Worm (Caenorhabditis elegans) whole organism, mixed stage, embryonic: ENCODE measurements around the gene C15H7.4.

Experiments
- blmp-1 ChIP-seq: fragments of 150-350 bp; optimal IDR thresholded peaks from 2 replicates; lab custom pipeline; 2014; ENCODE audit warnings: missing biosample characterization, missing genetic modification characterization
- lin-13 ChIP-seq: fragments of 150-350 bp; optimal IDR thresholded peaks from 2 replicates; lab custom pipeline; 2014; ENCODE audit warnings: missing biosample characterization, missing genetic modification characterization
- mep-1 ChIP-seq: fragments of 150-350 bp; optimal IDR thresholded peaks from 2 replicates; lab custom pipeline; 2017; ENCODE audit warnings: missing biosample characterization, missing genetic modification reagents, missing genetic modification characterization, inconsistent platforms
- nhr-12 ChIP-seq: fragments of 150-350 bp; optimal IDR thresholded peaks from 2 replicates; lab custom pipeline; 2014; ENCODE audit warnings: missing biosample characterization, missing genetic modification characterization
- snpc-4 ChIP-seq: fragments of 150-350 bp; optimal IDR thresholded peaks from 2 replicates; lab custom pipeline; 2014; ENCODE audit warnings: missing biosample characterization, missing genetic modification characterization
- unc-62 ChIP-seq: fragments of 150-350 bp; optimal IDR thresholded peaks from 2 replicates; lab custom pipeline; 2014; ENCODE audit warnings: missing biosample characterization, missing genetic modification reagents, missing genetic modification characterization
- ztf-11 ChIP-seq: fragments of 150-350 bp; optimal IDR thresholded peaks from 2 replicates; lab custom pipeline; 2014; ENCODE audit warnings: missing biosample characterization, missing genetic modification characterization

DNA sequence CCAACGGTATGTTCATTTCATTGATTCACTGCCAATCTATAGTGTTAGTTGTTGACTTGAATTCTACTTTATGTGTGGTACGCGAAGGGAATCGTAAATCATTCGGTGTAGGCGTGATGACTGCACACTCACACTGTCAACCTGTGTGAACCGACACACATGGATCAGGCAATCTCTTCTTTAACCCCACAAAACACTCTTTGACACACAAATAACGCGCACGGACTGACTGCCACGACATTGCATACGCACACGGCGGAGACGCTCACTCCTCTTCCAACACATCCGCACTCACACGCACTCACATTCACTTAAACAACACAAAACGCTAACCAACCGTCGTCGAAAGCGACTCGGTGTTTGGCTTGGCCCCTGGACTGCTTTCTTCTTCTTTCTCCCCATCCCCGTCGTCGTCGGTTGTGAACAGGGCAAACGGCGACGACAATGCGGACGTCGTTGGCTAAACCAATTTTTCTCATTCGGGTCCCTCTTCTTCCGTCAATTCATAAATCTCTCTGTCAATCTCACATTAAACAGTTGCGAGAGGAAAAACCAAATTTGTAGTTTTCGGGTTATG is 44.5 kb upstream of the C15H7.4 start:
- no peak for TF ChIP-seq lin-13 (tag; lab: Kevin White, UChicago)
- no peak for TF ChIP-seq snpc-4 (tag; lab: Kevin White, UChicago)
- TF ChIP-seq mep-1 (tag; lab: Kevin White, UChicago): no peak
- TF ChIP-seq ztf-11 (tag; lab: Kevin White, UChicago): no peak
- TF ChIP-seq blmp-1: no peak
- TF ChIP-seq nhr-12 (tag; lab: Kevin White, UChicago): no peak
- TF ChIP-seq unc-62: peak; percentile 59
